Fruit fly (Drosophila melanogaster): Measurements from ENCODE around the gene Eip75B.

Eip75B gene

dm6 chr3L:18061713-18062365 is 2.7 kb downstream of the Eip75B start:
- TF ChIP-seq brk (GFP tag; optimal IDR thresholded peaks at IDR 0.05) (no peak), Dif (GFP tag; optimal IDR thresholded peaks at IDR 0.05; ENCODE audit: partially characterized antibody) (peak; percentile 80), pan (optimal IDR thresholded peaks at IDR 0.05) (no peak), usp (GFP tag; optimal IDR thresholded peaks at IDR 0.05) (no peak), Hr83 (GFP tag; optimal IDR thresholded peaks at IDR 0.05; ENCODE audit: poor library complexity, severe bottlenecking) (no peak), HLH106 (tag; optimal IDR thresholded peaks at IDR 0.05) (no peak), Mio (GFP tag; optimal IDR thresholded peaks at IDR 0.05) (no peak), CrebA (GFP tag; optimal IDR thresholded peaks at IDR 0.05; ENCODE audit: borderline replicate concordance) (peak; percentile 73), Jra (GFP tag; optimal IDR thresholded peaks at IDR 0.05) (no peak), dsf (GFP tag; optimal IDR thresholded peaks at IDR 0.05; ENCODE audit: borderline replicate concordance) (no peak), psq (GFP tag; optimal IDR thresholded peaks at IDR 0.05) (peak; percentile 83), tai (GFP tag; optimal IDR thresholded peaks at IDR 0.05) (no peak), jim (GFP tag; optimal IDR thresholded peaks at IDR 0.05) (no peak), h (GFP tag; optimal IDR thresholded peaks at IDR 0.05) (peak; percentile 15), CG32264 (GFP tag; optimal IDR thresholded peaks at IDR 0.05) (no peak), lola (GFP tag; optimal IDR thresholded peaks at IDR 0.05) (no peak), Hnf4 (GFP tag; optimal IDR thresholded peaks at IDR 0.05) (peak; percentile 35), GATAd (GFP tag; optimal IDR thresholded peaks at IDR 0.05) (no peak), dl (GFP tag; optimal IDR thresholded peaks at IDR 0.05; ENCODE audit: insufficient read depth in 1 of 2, partially characterized antibody in 2 of 2) (peak; percentile 50 to 59), fru (GFP tag; optimal IDR thresholded peaks at IDR 0.05) (no peak), Vsx2 (GFP tag; optimal IDR thresholded peaks at IDR 0.05; ENCODE audit: partially characterized antibody) (no peak), Dfd (GFP tag; optimal IDR thresholded peaks at IDR 0.05) (no peak), Abd-B (GFP tag; optimal IDR thresholded peaks at IDR 0.05) (no peak), sage (GFP tag; optimal IDR thresholded peaks at IDR 0.05) (peak; percentile 20), CG9705 (GFP tag; optimal IDR thresholded peaks at IDR 0.05) (no peak), woc (GFP tag; optimal IDR thresholded peaks at IDR 0.05) (no peak), rgr (GFP tag; optimal IDR thresholded peaks at IDR 0.05) (peak; percentile 14), Sp1 (GFP tag; optimal IDR thresholded peaks at IDR 0.05) (peak; percentile 31), OdsH (GFP tag; optimal IDR thresholded peaks at IDR 0.05) (no peak), dmrt93B (GFP tag; optimal IDR thresholded peaks at IDR 0.05) (no peak), Rel (GFP tag; optimal IDR thresholded peaks at IDR 0.05) (no peak), Rel (tag; optimal IDR thresholded peaks at IDR 0.05) (peak; percentile 9), Hr78 (GFP tag; optimal IDR thresholded peaks at IDR 0.05) (no peak), ey (GFP tag; optimal IDR thresholded peaks at IDR 0.05) (no peak), foxo (GFP tag; optimal IDR thresholded peaks at IDR 0.05) (peak in 1 of 2 experiments; percentile 14), br (GFP tag; optimal IDR thresholded peaks at IDR 0.05) (no peak), sv (GFP tag; optimal IDR thresholded peaks at IDR 0.05) (no peak)

- TF ChIP-seq N (GFP tag; optimal IDR thresholded peaks at IDR 0.05) (no peak), pan (optimal IDR thresholded peaks at IDR 0.05) (no peak)
These were observed 3.3 kb downstream of the Eip75B start for dm6 chr3L:18061240-18061639.

- peak; percentile 9 for TF ChIP-seq rgr (GFP tag; optimal IDR thresholded peaks at IDR 0.05)
- peak; percentile 73 for TF ChIP-seq Dfd (GFP tag; optimal IDR thresholded peaks at IDR 0.05)
- TF ChIP-seq GATAd (GFP tag; optimal IDR thresholded peaks at IDR 0.05): no peak
- no peak for TF ChIP-seq pan (optimal IDR thresholded peaks at IDR 0.05)
These were observed 6.6 kb downstream of the Eip75B start for dm6 chr3L:18057752-18058518.
